Worm (Caenorhabditis elegans): Measurements from ENCODE around the gene F32D8.11.

Gene F32D8.11

DNA sequence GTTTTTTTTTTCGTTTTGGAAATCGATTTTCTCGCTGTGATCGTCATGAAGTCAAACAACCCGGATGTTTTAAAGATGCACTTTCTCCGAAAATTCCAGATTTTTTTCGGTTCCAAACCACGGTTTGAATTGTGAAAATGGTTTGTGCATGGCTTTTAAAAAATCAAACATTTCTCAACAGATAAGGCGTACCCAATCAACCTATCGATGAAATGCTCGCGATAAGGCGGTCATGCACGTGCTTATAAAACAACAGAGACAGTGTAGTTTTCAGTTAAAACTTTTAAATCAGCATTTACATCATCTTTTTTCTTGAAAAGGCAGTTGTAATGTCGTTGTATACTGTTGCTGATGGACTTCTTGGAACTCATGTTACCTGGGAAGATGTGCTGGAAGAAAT lies 43.5 kb upstream of the F32D8.11 start, which contains the start of gene F58B4.5:
TSS of gene F58B4.5 (plus strand) at position 283 of the 400 bp plus-strand sequence.
- TF ChIP-seq jun-1 (tag; optimal IDR thresholded peaks at IDR 0.05) = no peak
- no peak for TF ChIP-seq T26A8.4 (GFP tag; IDR thresholded peaks at IDR 0.05)
- no peak for TF ChIP-seq gei-8 (GFP tag; optimal IDR thresholded peaks at IDR 0.05)
- no peak for TF ChIP-seq dve-1 (tag; optimal IDR thresholded peaks at IDR 0.05; ENCODE audit: insufficient read depth)
- peak; percentile 3 for TF ChIP-seq nhr-102 (tag; optimal IDR thresholded peaks at IDR 0.05)
- peak; percentile 61 for TF ChIP-seq aha-1 (tag)
- TF ChIP-seq zfp-3 (GFP tag; conservative IDR thresholded peaks at IDR 0.05) = no peak
- peak; percentile 32 for TF ChIP-seq mxl-3 (GFP tag; optimal IDR thresholded peaks at IDR 0.05)
- no peak for TF ChIP-seq nhr-11 (tag; optimal IDR thresholded peaks at IDR 0.05)
- no peak for TF ChIP-seq sdz-12 (GFP tag; optimal IDR thresholded peaks at IDR 0.05)
- no peak for TF ChIP-seq lir-3 (tag; optimal IDR thresholded peaks at IDR 0.05)
- peak in 1 of 2 experiments; percentile 57 for TF ChIP-seq mdl-1 (tag; optimal IDR thresholded peaks at IDR 0.05)
- TF ChIP-seq nhr-28 (tag; optimal IDR thresholded peaks at IDR 0.05) = peak; percentile 34
- TF ChIP-seq hlh-30 (tag; optimal IDR thresholded peaks at IDR 0.05; ENCODE audit: insufficient read depth) = peak; percentile 17
- TF ChIP-seq mdt-29 (GFP tag; IDR thresholded peaks at IDR 0.05) = no peak
- TF ChIP-seq nhr-48 (tag; optimal IDR thresholded peaks at IDR 0.05) = peak; percentile 7
- peak; percentile 89 for TF ChIP-seq dmd-6 (GFP tag; IDR thresholded peaks at IDR 0.05)
- peak; percentile 73 for TF ChIP-seq hlh-11 (tag; optimal IDR thresholded peaks at IDR 0.05)
- TF ChIP-seq pqm-1 (tag; optimal IDR thresholded peaks at IDR 0.05) = peak; percentile 89
- TF ChIP-seq T20F7.1 (GFP tag; optimal IDR thresholded peaks at IDR 0.05) = peak; percentile 14
- no peak for TF ChIP-seq daf-16 (GFP tag; optimal IDR thresholded peaks at IDR 0.05)
- peak; percentile 49 for TF ChIP-seq daf-16 (tag; optimal IDR thresholded peaks at IDR 0.05)

ce11 chrV:10931189-10931588 lies 42.3 kb upstream of the F32D8.11 start, which contains the start of gene scvp-1:
scvp-1 (minus strand) TSS chrV:10931289.
- no peak for TF ChIP-seq arid-1 (GFP tag; conservative IDR thresholded peaks at IDR 0.05)
- no peak for TF ChIP-seq daf-8 (GFP tag; IDR thresholded peaks at IDR 0.05)
- TF ChIP-seq set-16 (GFP tag; IDR thresholded peaks at IDR 0.05) = no peak
- TF ChIP-seq Y105C5A.15 (GFP tag; IDR thresholded peaks at IDR 0.05) = no peak
- TF ChIP-seq zip-2 (tag; optimal IDR thresholded peaks at IDR 0.05) = no peak
- no peak for TF ChIP-seq T20F7.1 (GFP tag; optimal IDR thresholded peaks at IDR 0.05)
- no peak for TF ChIP-seq spr-1 (tag; optimal IDR thresholded peaks at IDR 0.05)
- TF ChIP-seq lir-3 (tag; optimal IDR thresholded peaks at IDR 0.05) = no peak
- no peak for TF ChIP-seq unc-39 (tag; optimal IDR thresholded peaks at IDR 0.05)
- no peak for TF ChIP-seq mxl-3 (GFP tag; optimal IDR thresholded peaks at IDR 0.05)
- TF ChIP-seq daf-16 (GFP tag; optimal IDR thresholded peaks at IDR 0.05) = no peak
- no peak for TF ChIP-seq daf-16 (tag; optimal IDR thresholded peaks at IDR 0.05)
- TF ChIP-seq ceh-20 (GFP tag; IDR thresholded peaks at IDR 0.05) = no peak

ce11 chrV:10929511-10929910 lies 40.6 kb upstream of the F32D8.11 start, which contains the start of gene F58B4.3:
F58B4.3 (plus strand) TSS chrV:10929811.
- TF ChIP-seq lin-39 (tag; optimal IDR thresholded peaks at IDR 0.05) (no peak), tra-1 (GFP tag; IDR thresholded peaks at IDR 0.05) (no peak), nhr-42 (GFP tag; IDR thresholded peaks at IDR 0.05) (no peak), aly-2 (tag; optimal IDR thresholded peaks at IDR 0.05) (no peak), pha-4 (GFP tag; IDR thresholded peaks at IDR 0.05) (no peak), pha-4 (tag; optimal IDR thresholded peaks at IDR 0.05) (no peak), ceh-20 (GFP tag; IDR thresholded peaks at IDR 0.05) (no peak), Y48G9A.11 (GFP tag; IDR thresholded peaks at IDR 0.05) (no peak)

- TF ChIP-seq R02D3.7 (tag; optimal IDR thresholded peaks at IDR 0.05) (no peak), php-3 (GFP tag; IDR thresholded peaks at IDR 0.05) (no peak), ceh-32 (tag; optimal IDR thresholded peaks at IDR 0.05; ENCODE audit: poor library complexity) (no peak), ztf-11 (tag; optimal IDR thresholded peaks at IDR 0.05) (no peak), cey-2 (tag; optimal IDR thresholded peaks at IDR 0.05; ENCODE audit: borderline replicate concordance, insufficient read depth) (no peak), egl-27 (tag; optimal IDR thresholded peaks at IDR 0.05) (no peak), fos-1 (tag; optimal IDR thresholded peaks at IDR 0.05) (no peak), zag-1 (tag; optimal IDR thresholded peaks at IDR 0.05) (no peak), spr-1 (tag; optimal IDR thresholded peaks at IDR 0.05) (no peak), lin-29 (GFP tag; IDR thresholded peaks at IDR 0.05) (no peak)
Measured at ce11 chrV:10925658-10926057, 36.7 kb upstream of the F32D8.11 start.
